Worm (Caenorhabditis elegans): ENCODE results near the gene W03C9.6.

The W03C9.6 gene

ce11 chrII:11922757-11923538 is 31.4 kb upstream of the W03C9.6 start:
- no peak for TF ChIP-seq ztf-4 (tag; optimal IDR thresholded peaks at IDR 0.05)
- no peak for TF ChIP-seq crh-2 (tag; optimal IDR thresholded peaks at IDR 0.05)
- TF ChIP-seq dmd-4 (tag; optimal IDR thresholded peaks at IDR 0.05): no peak
- no peak for TF ChIP-seq nhr-11 (tag; optimal IDR thresholded peaks at IDR 0.05)
- no peak for TF ChIP-seq elt-1 (tag; optimal IDR thresholded peaks at IDR 0.05)
- no peak for TF ChIP-seq aly-2 (tag; optimal IDR thresholded peaks at IDR 0.05)
- TF ChIP-seq unc-39 (tag; optimal IDR thresholded peaks at IDR 0.05): no peak
- no peak for TF ChIP-seq nhr-237 (tag; optimal IDR thresholded peaks at IDR 0.05)
- TF ChIP-seq nhr-23 (tag; optimal IDR thresholded peaks at IDR 0.05): no peak
- no peak for TF ChIP-seq mdl-1 (tag; optimal IDR thresholded peaks at IDR 0.05)
- no peak for TF ChIP-seq nhr-10 (tag; optimal IDR thresholded peaks at IDR 0.05)
- TF ChIP-seq ceh-82 (tag; optimal IDR thresholded peaks at IDR 0.05): no peak
- no peak for TF ChIP-seq elt-3 (tag; optimal IDR thresholded peaks at IDR 0.05)
- no peak for TF ChIP-seq snpc-4 (tag; optimal IDR thresholded peaks at IDR 0.05)
- no peak for TF ChIP-seq sma-9 (GFP tag; optimal IDR thresholded peaks at IDR 0.05)
- TF ChIP-seq sma-9 (tag; optimal IDR thresholded peaks at IDR 0.05): no peak
- TF ChIP-seq nhr-129 (tag; optimal IDR thresholded peaks at IDR 0.05): no peak
- no peak for TF ChIP-seq lin-11 (tag; optimal IDR thresholded peaks at IDR 0.05)

DNA sequence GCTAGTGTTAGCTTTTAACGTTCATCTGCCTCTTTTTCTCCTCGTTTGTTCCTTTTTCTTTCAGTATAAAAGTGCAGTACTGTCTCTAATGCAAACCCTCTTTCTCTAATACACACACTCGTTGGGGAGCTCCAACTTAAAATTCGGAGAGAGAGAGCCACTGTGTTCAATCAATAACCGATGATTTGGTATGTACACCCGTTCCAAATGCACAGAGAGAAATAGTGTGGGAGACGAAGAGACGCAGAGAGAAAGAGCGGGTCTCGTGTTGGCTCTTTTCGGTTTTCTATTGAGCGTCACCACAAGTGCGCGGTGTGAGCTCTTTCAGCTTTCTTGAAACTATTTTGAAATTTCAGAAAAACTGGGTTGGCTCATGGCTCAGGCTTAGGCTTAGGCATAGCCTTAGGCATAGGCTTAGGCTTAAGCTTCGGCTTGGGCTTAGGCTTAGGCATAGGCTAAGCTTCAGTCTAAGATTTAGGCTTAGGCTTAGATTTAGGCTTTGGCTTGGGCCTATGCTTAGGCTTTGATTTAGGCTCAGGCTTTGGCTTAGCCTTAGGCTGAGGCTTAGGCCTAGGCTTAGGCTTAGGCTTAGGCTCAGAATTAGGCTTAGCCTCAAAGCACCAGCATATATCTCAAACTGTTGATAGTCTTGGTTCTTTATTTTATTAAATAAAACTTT is 30.5 kb upstream of the W03C9.6 start:
- TF ChIP-seq nhr-10 (tag; optimal IDR thresholded peaks at IDR 0.05) (no peak), lin-13 (GFP tag; optimal IDR thresholded peaks at IDR 0.05) (no peak), lin-11 (tag; optimal IDR thresholded peaks at IDR 0.05) (no peak), nhr-237 (tag; optimal IDR thresholded peaks at IDR 0.05) (no peak), ceh-82 (tag; optimal IDR thresholded peaks at IDR 0.05) (no peak), snpc-4 (tag; optimal IDR thresholded peaks at IDR 0.05) (no peak), lin-39 (tag; optimal IDR thresholded peaks at IDR 0.05) (no peak), aly-2 (tag; optimal IDR thresholded peaks at IDR 0.05) (no peak), C34F6.9 (tag; optimal IDR thresholded peaks at IDR 0.05) (no peak), nhr-21 (tag; optimal IDR thresholded peaks at IDR 0.05) (no peak), nhr-77 (tag; optimal IDR thresholded peaks at IDR 0.05) (no peak), mab-5 (tag; optimal IDR thresholded peaks at IDR 0.05) (no peak), unc-55 (GFP tag; optimal IDR thresholded peaks at IDR 0.05) (no peak), mbf-1 (tag; optimal IDR thresholded peaks at IDR 0.05) (no peak), nhr-25 (tag; optimal IDR thresholded peaks at IDR 0.05) (no peak)

ce11 chrII:11925203-11925602 is 29.1 kb upstream of the W03C9.6 start:
- no peak for TF ChIP-seq blmp-1 (tag; optimal IDR thresholded peaks at IDR 0.05; ENCODE audit: insufficient read depth)
- TF ChIP-seq ceh-16 (tag; optimal IDR thresholded peaks at IDR 0.05): no peak
- TF ChIP-seq crh-2 (tag; optimal IDR thresholded peaks at IDR 0.05): no peak
- no peak for TF ChIP-seq nhr-11 (tag; optimal IDR thresholded peaks at IDR 0.05)
- no peak for TF ChIP-seq lin-11 (tag; optimal IDR thresholded peaks at IDR 0.05)
- TF ChIP-seq ama-1 (optimal IDR thresholded peaks at IDR 0.05): no peak
- no peak for TF ChIP-seq lin-13 (GFP tag; optimal IDR thresholded peaks at IDR 0.05)
- TF ChIP-seq mbf-1 (tag; optimal IDR thresholded peaks at IDR 0.05): no peak
- TF ChIP-seq skn-1 (tag; optimal IDR thresholded peaks at IDR 0.05): no peak
- TF ChIP-seq nhr-10 (tag; optimal IDR thresholded peaks at IDR 0.05): no peak
- no peak for TF ChIP-seq gmeb-1 (tag; optimal IDR thresholded peaks at IDR 0.05)
- TF ChIP-seq egl-27 (tag; optimal IDR thresholded peaks at IDR 0.05): no peak

DNA sequence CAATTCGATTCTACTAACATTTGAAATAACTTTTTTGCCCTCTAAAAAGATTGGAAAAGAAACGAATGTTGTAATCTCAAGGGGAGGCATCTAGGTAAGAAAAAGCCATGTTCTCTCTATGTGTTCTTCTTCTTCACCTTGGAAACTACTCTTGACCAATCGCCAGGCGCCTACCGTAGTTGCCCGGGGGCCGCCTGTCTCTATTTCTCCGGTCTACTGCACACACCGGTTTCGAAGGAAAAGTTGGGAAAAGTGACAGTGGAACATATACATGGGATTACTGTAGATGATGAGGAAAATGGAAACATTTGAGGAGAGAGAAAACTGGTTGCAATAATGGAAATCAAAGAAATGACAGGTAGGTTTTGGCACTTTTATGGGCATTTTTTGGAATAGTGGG is 27.8 kb upstream of the W03C9.6 start:
- no peak for TF ChIP-seq ceh-82 (tag; optimal IDR thresholded peaks at IDR 0.05)

DNA sequence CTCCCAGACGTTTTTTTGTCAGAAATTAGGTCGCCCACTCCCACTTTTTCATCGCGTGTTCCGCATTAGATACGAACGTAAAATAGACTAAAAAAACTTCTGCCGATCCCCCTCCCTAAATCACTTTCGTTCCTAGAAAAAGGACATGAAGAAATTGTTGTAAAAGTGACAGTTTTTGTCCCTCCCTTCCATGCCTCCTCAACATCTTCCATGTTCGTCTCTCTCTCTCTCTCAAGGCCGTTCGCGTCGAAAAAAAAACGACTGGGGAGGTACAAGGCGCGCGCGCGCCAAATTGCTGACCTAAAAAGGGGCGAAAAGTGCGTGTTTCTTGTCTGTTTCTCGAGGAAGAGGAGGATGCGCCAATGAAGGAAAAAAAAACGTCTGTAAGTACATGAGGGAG is 25.6 kb upstream of the W03C9.6 start:
- TF ChIP-seq nhr-23 (tag; optimal IDR thresholded peaks at IDR 0.05) (no peak), ZK546.5 (tag; optimal IDR thresholded peaks at IDR 0.05) (no peak), Y55F3AM.14 (GFP tag; optimal IDR thresholded peaks at IDR 0.05) (no peak), sem-4 (tag; optimal IDR thresholded peaks at IDR 0.05) (peak; percentile 64), C34F6.9 (tag; optimal IDR thresholded peaks at IDR 0.05) (no peak), egl-27 (tag; optimal IDR thresholded peaks at IDR 0.05) (no peak), aly-2 (tag; optimal IDR thresholded peaks at IDR 0.05) (no peak), F13H6.1 (tag; optimal IDR thresholded peaks at IDR 0.05) (no peak), zag-1 (tag; optimal IDR thresholded peaks at IDR 0.05) (no peak), peb-1 (tag; optimal IDR thresholded peaks at IDR 0.05) (no peak), ztf-1 (GFP tag; conservative IDR thresholded peaks at IDR 0.05) (no peak), blmp-1 (tag; optimal IDR thresholded peaks at IDR 0.05; ENCODE audit: insufficient read depth) (peak; percentile 77), nhr-237 (tag; optimal IDR thresholded peaks at IDR 0.05) (no peak)

All from whole organism, L2 larva.